Worm (Caenorhabditis elegans) whole organism, young adult: ENCODE data around the gene mrps-18A.
"Not testable (repeated sequence)": the region's sequence is repeated elsewhere in the genome, so short reads cannot be mapped to it uniquely, and the experiment has no call there.

Experiments used
- B0019.2 ChIP-seq: fragments of 200-800 bp; sonication (Bioruptor generic); conservative IDR thresholded peaks from 2 replicates; pipeline ENCODE4 v1.3.6; 2022; ENCODE audit warnings: missing genetic modification reagents, missing genetic modification characterization, missing compliant biosample characterization
- D2030.7 ChIP-seq: fragments of 200-800 bp; sonication (Bioruptor generic); IDR thresholded peaks from 2 replicates; pipeline ENCODE4 v1.3.6; 2022; ENCODE audit warnings: missing genetic modification reagents, missing genetic modification characterization, missing compliant biosample characterization
- F23B12.7 ChIP-seq: sonication (generic microtip); optimal IDR thresholded peaks from 2 replicates; lab custom pipeline; 2017; ENCODE audit warnings: missing genetic modification characterization, mild to moderate bottlenecking, missing compliant biosample characterization, antibody characterized with exemption, moderate library complexity; ENCODE audit not compliant: insufficient read depth
- F33H1.4 ChIP-seq: fragments of 200-800 bp; sonication (Bioruptor generic); IDR thresholded peaks from 2 replicates; pipeline ENCODE4 v1.3.6; 2022; ENCODE audit warnings: missing genetic modification reagents, missing genetic modification characterization, missing compliant biosample characterization
- F39B2.1 ChIP-seq: fragments of 200-800 bp; sonication (Bioruptor generic); IDR thresholded peaks from 2 replicates; pipeline ENCODE4 v1.3.6; 2022; ENCODE audit warnings: missing genetic modification reagents, missing genetic modification characterization, missing compliant biosample characterization
- F49E8.2 ChIP-seq: sonication (generic microtip); optimal IDR thresholded peaks from 3 replicates; lab custom pipeline; 2017; ENCODE audit warnings: missing genetic modification characterization, mild to moderate bottlenecking, missing compliant biosample characterization, antibody characterized with exemption, moderate library complexity; ENCODE audit not compliant: insufficient read depth
- K12H6.12 ChIP-seq: fragments of 200-800 bp; sonication (Bioruptor generic); optimal IDR thresholded peaks from 2 replicates; lab custom pipeline; 2018; ENCODE audit warnings: mild to moderate bottlenecking, missing genetic modification characterization, missing compliant biosample characterization
- T07F8.4 ChIP-seq: sonication (generic microtip); optimal IDR thresholded peaks from 2 replicates; lab custom pipeline; 2016; ENCODE audit warnings: mild to moderate bottlenecking, missing genetic modification characterization, moderate library complexity, missing compliant biosample characterization
- aptf-2 ChIP-seq: fragments of 200-800 bp; sonication (Bioruptor generic); conservative IDR thresholded peaks from 2 replicates; pipeline ENCODE4 v1.3.6; 2022; ENCODE audit warnings: missing genetic modification reagents, missing genetic modification characterization, missing compliant biosample characterization
- aptf-3 ChIP-seq: fragments of 200-800 bp; sonication (Bioruptor generic); IDR thresholded peaks from 2 replicates; pipeline ENCODE4 v1.3.6; 2022; ENCODE audit warnings: missing genetic modification characterization, missing compliant biosample characterization
- attf-3 ChIP-seq: fragments of 200-800 bp; sonication (Bioruptor generic); conservative IDR thresholded peaks from 2 replicates; pipeline ENCODE4 v1.3.6; 2022; ENCODE audit warnings: missing genetic modification reagents, missing genetic modification characterization, missing compliant biosample characterization
- attf-5 ChIP-seq: fragments of 200-800 bp; sonication (Bioruptor generic); optimal IDR thresholded peaks from 2 replicates; lab custom pipeline; 2018; ENCODE audit warnings: mild to moderate bottlenecking, missing genetic modification characterization, missing compliant biosample characterization
- cebp-1 ChIP-seq, 2 experiments: fragments of 200-800 bp in 1 of 2; sonication (Bioruptor generic) in 1 of 2; sonication (generic microtip) in 1 of 2; IDR thresholded peaks in 1 of 2; optimal IDR thresholded peaks in 1 of 2; 2 replicates each; pipeline versions ENCODE4 v1.3.6 to Lab custom; 2017 to 2022; ENCODE audit warnings: missing compliant biosample characterization in 2 of 2, missing genetic modification characterization in 2 of 2, mild to moderate bottlenecking in 1 of 2, missing genetic modification reagents in 1 of 2, moderate library complexity in 1 of 2
- ceh-58 ChIP-seq: fragments of 200-800 bp; sonication (Bioruptor generic); IDR thresholded peaks from 2 replicates; pipeline ENCODE4 v1.3.6; 2022; ENCODE audit warnings: missing genetic modification characterization, missing compliant biosample characterization
- ceh-79 ChIP-seq: sonication (generic microtip); optimal IDR thresholded peaks from 2 replicates; lab custom pipeline; 2017; ENCODE audit warnings: mild to moderate bottlenecking, missing genetic modification characterization, missing compliant biosample characterization
- dox-1 ChIP-seq: fragments of 200-800 bp; sonication (Bioruptor generic); IDR thresholded peaks from 2 replicates; pipeline ENCODE4 v1.3.6; 2022; ENCODE audit warnings: missing genetic modification reagents, missing genetic modification characterization, missing compliant biosample characterization
- egrh-3 ChIP-seq: fragments of 200-800 bp; sonication (Bioruptor generic); IDR thresholded peaks from 2 replicates; pipeline ENCODE4 v1.3.6; 2022; ENCODE audit warnings: missing genetic modification reagents, missing genetic modification characterization, missing compliant biosample characterization
- ekl-4 ChIP-seq: fragments of 200-800 bp; sonication (Bioruptor generic); IDR thresholded peaks from 2 replicates; pipeline ENCODE4 v1.3.6; 2022; ENCODE audit warnings: missing genetic modification reagents, missing genetic modification characterization, missing compliant biosample characterization
- ets-4 ChIP-seq: fragments of 200-800 bp; sonication (Bioruptor generic); optimal IDR thresholded peaks from 2 replicates; lab custom pipeline; 2018; ENCODE audit warnings: mild to moderate bottlenecking, missing genetic modification characterization, missing compliant biosample characterization
- hmg-1.2 ChIP-seq: fragments of 200-800 bp; sonication (Bioruptor generic); IDR thresholded peaks from 2 replicates; pipeline ENCODE4 v1.3.6; 2022; ENCODE audit warnings: missing genetic modification reagents, missing genetic modification characterization, missing compliant biosample characterization
- hrde-1 ChIP-seq: sonication (generic microtip); optimal IDR thresholded peaks from 2 replicates; lab custom pipeline; 2016; ENCODE audit warnings: missing genetic modification characterization, mild to moderate bottlenecking, missing compliant biosample characterization, moderate library complexity, missing genotype, missing genetic modification reagents, borderline replicate concordance
- hsf-1 ChIP-seq: fragments of 200-800 bp; sonication (Bioruptor generic); IDR thresholded peaks from 2 replicates; pipeline ENCODE4 v1.3.6; 2022; ENCODE audit warnings: missing genetic modification reagents, missing genetic modification characterization, missing compliant biosample characterization
- let-526 ChIP-seq: fragments of 200-800 bp; sonication (Bioruptor generic); IDR thresholded peaks from 2 replicates; pipeline ENCODE4 v1.3.6; 2022; ENCODE audit warnings: missing genetic modification reagents, missing genetic modification characterization, missing compliant biosample characterization
- lin-26 ChIP-seq: fragments of 200-800 bp; sonication (Bioruptor generic); IDR thresholded peaks from 2 replicates; pipeline ENCODE4 v1.3.6; 2022; ENCODE audit warnings: missing genetic modification reagents, missing genetic modification characterization, missing compliant biosample characterization
- lin-35 ChIP-seq, 3 experiments: fragments of 150-350 bp in 2 of 3; sonication (generic microtip) in 1 of 3; optimal IDR thresholded peaks; 2 replicates each; lab custom pipeline; 2014 to 2018; ENCODE audit warnings: missing biosample characterization in 3 of 3, missing genetic modification characterization in 3 of 3, missing genetic modification reagents in 3 of 3
- lin-40 ChIP-seq: sonication (generic microtip); optimal IDR thresholded peaks from 2 replicates; lab custom pipeline; 2016; ENCODE audit warnings: missing genetic modification characterization, mild to moderate bottlenecking, missing compliant biosample characterization, missing genotype, missing genetic modification reagents
- lsl-1 ChIP-seq: fragments of 200-800 bp; sonication (Bioruptor generic); optimal IDR thresholded peaks from 2 replicates; lab custom pipeline; 2018; ENCODE audit warnings: mild to moderate bottlenecking, missing genetic modification characterization, moderate library complexity, missing compliant biosample characterization
- madf-6 ChIP-seq: fragments of 200-800 bp; sonication (Bioruptor generic); IDR thresholded peaks from 2 replicates; pipeline ENCODE4 v1.3.6; 2022; ENCODE audit warnings: missing genetic modification reagents, missing genetic modification characterization, missing compliant biosample characterization
- madf-8 ChIP-seq: fragments of 200-800 bp; sonication (Bioruptor generic); conservative IDR thresholded peaks from 2 replicates; pipeline ENCODE4 v1.3.6; 2022; ENCODE audit warnings: missing genetic modification reagents, missing genetic modification characterization, missing compliant biosample characterization
- mcd-1 ChIP-seq: fragments of 200-800 bp; sonication (Bioruptor generic); IDR thresholded peaks from 2 replicates; pipeline ENCODE4 v1.3.6; 2022; ENCODE audit warnings: missing genetic modification reagents, missing genetic modification characterization, missing compliant biosample characterization
- nfyb-1 ChIP-seq: fragments of 200-800 bp; sonication (Bioruptor generic); IDR thresholded peaks from 2 replicates; pipeline ENCODE4 v1.3.6; 2022; ENCODE audit warnings: missing genetic modification reagents, missing genetic modification characterization, missing compliant biosample characterization
- nhr-120 ChIP-seq: fragments of 200-800 bp; sonication (Bioruptor generic); IDR thresholded peaks from 2 replicates; pipeline ENCODE4 v1.3.6; 2022; ENCODE audit warnings: missing genetic modification characterization, missing compliant biosample characterization
- pbrm-1 ChIP-seq: fragments of 200-800 bp; sonication (Bioruptor generic); IDR thresholded peaks from 2 replicates; pipeline ENCODE4 v1.3.6; 2022; ENCODE audit warnings: missing genetic modification reagents, missing genetic modification characterization, missing compliant biosample characterization
- rcor-1 ChIP-seq: fragments of 200-800 bp; sonication (Bioruptor generic); IDR thresholded peaks from 2 replicates; pipeline ENCODE4 v1.3.6; 2022; ENCODE audit warnings: missing genetic modification reagents, missing genetic modification characterization, missing compliant biosample characterization
- unc-130 ChIP-seq: sonication (generic microtip); optimal IDR thresholded peaks from 2 replicates; lab custom pipeline; 2016; ENCODE audit warnings: missing genetic modification reagents, missing genetic modification characterization, missing compliant biosample characterization
- unc-62 ChIP-seq: fragments of 150-350 bp; optimal IDR thresholded peaks from 2 replicates; lab custom pipeline; 2014; ENCODE audit warnings: missing biosample characterization, missing genetic modification reagents, missing genetic modification characterization
- zim-3 ChIP-seq: sonication (generic microtip); optimal IDR thresholded peaks from 2 replicates; lab custom pipeline; 2017; ENCODE audit warnings: mild to moderate bottlenecking, missing genetic modification characterization, moderate library complexity, missing compliant biosample characterization
- ztf-25 ChIP-seq: fragments of 200-800 bp; sonication (Bioruptor generic); IDR thresholded peaks from 2 replicates; pipeline ENCODE4 v1.3.6; 2022; ENCODE audit warnings: missing genetic modification reagents, missing genetic modification characterization, missing compliant biosample characterization
- ztf-26 ChIP-seq: sonication (generic microtip); optimal IDR thresholded peaks from 2 replicates; lab custom pipeline; 2017; ENCODE audit warnings: missing genetic modification characterization, missing compliant biosample characterization

Gene mrps-18A

ce11 chrIII:8355462-8355815, 23.7 kb upstream of the mrps-18A start (continued):
- TF ChIP-seq F23B12.7 (tag; lab: Kevin White, UChicago): no peak

- TF ChIP-seq madf-8 (GFP tag; lab: Robert Waterston, UW) (no peak), F33H1.4 (GFP tag; lab: Robert Waterston, UW) (peak; percentile 5; the same call in 1 of the 2 replicates), hrde-1 (tag; lab: Kevin White, UChicago) (no peak), lin-35 (GFP tag; optimal IDR thresholded peaks at IDR 0.05; lab: Kevin White, UChicago) (peak in 1 of 3 experiments; percentile 41), F23B12.7 (tag; lab: Kevin White, UChicago) (no peak), nfyb-1 (GFP tag; lab: Robert Waterston, UW) (no peak), lsl-1 (no peak), ceh-79 (tag; lab: Kevin White, UChicago) (peak; percentile 8), K12H6.12 (peak; percentile 56), lin-40 (tag; lab: Kevin White, UChicago) (no peak), hmg-1.2 (GFP tag; lab: Robert Waterston, UW) (peak; percentile 34; the same call in 1 of the 2 replicates), T07F8.4 (tag; lab: Kevin White, UChicago) (no peak), unc-62 (GFP tag; lab: Kevin White, UChicago) (no peak), attf-3 (GFP tag; lab: Robert Waterston, UW) (0 out of 2 replicates have a peak, but pooled peaks have one; percentile 10), hsf-1 (GFP tag; lab: Robert Waterston, UW) (no peak), B0019.2 (GFP tag; lab: Robert Waterston, UW) (no peak), cebp-1 (GFP tag; IDR thresholded peaks at IDR 0.05; lab: Robert Waterston, UW) (peak; percentile 99), cebp-1 (tag; optimal IDR thresholded peaks at IDR 0.05; lab: Kevin White, UChicago) (peak; percentile 100), ztf-26 (tag; lab: Kevin White, UChicago) (no peak), attf-5 (GFP tag; lab: Kevin White, UChicago) (peak; percentile 80), nhr-120 (GFP tag; lab: Robert Waterston, UW) (no peak), ets-4 (GFP tag; lab: Kevin White, UChicago) (peak; percentile 7), zim-3 (tag; lab: Kevin White, UChicago) (no peak), let-526 (GFP tag; lab: Robert Waterston, UW) (0 out of 2 replicates have a peak, but pooled peaks have one; percentile 24), dox-1 (GFP tag; lab: Robert Waterston, UW) (0 out of 2 replicates have a peak, but pooled peaks have one; percentile 7), unc-130 (GFP tag; lab: Kevin White, UChicago) (no peak)
These were observed 23.1 kb upstream of the mrps-18A start, which contains the start of gene unc-116 for ce11 chrIII:8354644-8355461. TSS of gene unc-116 (minus strand) at chrIII:8355174.

- not testable (repeated sequence) for TF ChIP-seq lin-26 (GFP tag; lab: Robert Waterston, UW); aptf-2 (GFP tag; lab: Robert Waterston, UW); F49E8.2 (tag; lab: Kevin White, UChicago)
- TF ChIP-seq, all 124 proteins: peak for 0; not testable (repeated sequence) for 124
These were observed 16.1 kb upstream of the mrps-18A start, which contains the start of gene clc-29 for ce11 chrIII:8347822-8348221. TSS of gene clc-29 (minus strand) at chrIII:8347922.

- peak; percentile 68; the same call in 1 of the 2 replicates for TF ChIP-seq F39B2.1 (GFP tag; lab: Robert Waterston, UW)
- TF ChIP-seq ekl-4 (GFP tag; lab: Robert Waterston, UW): peak; percentile 55; the same call in 1 of the 2 replicates
- TF ChIP-seq hsf-1 (GFP tag; lab: Robert Waterston, UW): peak; percentile 99
- TF ChIP-seq pbrm-1 (GFP tag; lab: Robert Waterston, UW): peak; percentile 88
- peak; percentile 43; the same call in 1 of the 2 replicates for TF ChIP-seq ztf-25
- TF ChIP-seq mcd-1 (GFP tag; lab: Robert Waterston, UW): peak; percentile 23; the same call in 1 of the 2 replicates
- TF ChIP-seq egrh-3 (GFP tag; lab: Robert Waterston, UW): peak; percentile 77
- TF ChIP-seq rcor-1 (GFP tag; lab: Robert Waterston, UW): peak; percentile 52; the same call in 1 of the 2 replicates
- peak; percentile 83 for TF ChIP-seq D2030.7
- peak; percentile 85; the same call in 1 of the 2 replicates for TF ChIP-seq aptf-3 (GFP tag; lab: Robert Waterston, UW)
- TF ChIP-seq ceh-58 (GFP tag; lab: Robert Waterston, UW): 0 out of 2 replicates have a peak, but pooled peaks have one; percentile 7
- TF ChIP-seq F33H1.4 (GFP tag; lab: Robert Waterston, UW): peak; percentile 35; the same call in 1 of the 2 replicates
- 0 out of 2 replicates have a peak, but pooled peaks have one; percentile 15 for TF ChIP-seq madf-8 (GFP tag; lab: Robert Waterston, UW)
- TF ChIP-seq dox-1 (GFP tag; lab: Robert Waterston, UW): peak; percentile 98
- peak; percentile 44 for TF ChIP-seq madf-6 (GFP tag; lab: Robert Waterston, UW)
These were observed 12.6 kb upstream of the mrps-18A start, which contains the start of gene ZC262.7 for ce11 chrIII:8344283-8344682. TSS of gene ZC262.7 (minus strand) at chrIII:8344336.
